Fruit fly (Drosophila melanogaster): ENCODE results near the gene CG16762.
A peak's percentile ranks its signal among the peaks of the same experiment; 100 is the strongest.

Gene CG16762

dm6 chr3L:2468509-2468908 lies 6.9 kb downstream of the CG16762 start (continued):
- no peak for TF ChIP-seq row (GFP tag; IDR thresholded peaks at IDR 0.05)
- no peak for TF ChIP-seq ewg (GFP tag; optimal IDR thresholded peaks at IDR 0.05)
- TF ChIP-seq ap (GFP tag; IDR thresholded peaks at IDR 0.05), result no peak
- TF ChIP-seq oc (tag; optimal IDR thresholded peaks at IDR 0.05), result no peak
- TF ChIP-seq D (optimal IDR thresholded peaks at IDR 0.05), result no peak
- TF ChIP-seq D (GFP tag; optimal IDR thresholded peaks at IDR 0.05), result peak; percentile 32
- no peak for TF ChIP-seq Meics (GFP tag; optimal IDR thresholded peaks at IDR 0.05)
- no peak for TF ChIP-seq crc (GFP tag; optimal IDR thresholded peaks at IDR 0.05)
- TF ChIP-seq tx (GFP tag; optimal IDR thresholded peaks at IDR 0.05), result no peak
- peak in 1 of 3 experiments; percentile 34 for TF ChIP-seq lola (GFP tag; optimal IDR thresholded peaks at IDR 0.05)
- no peak for TF ChIP-seq ham (GFP tag; IDR thresholded peaks at IDR 0.05)
- TF ChIP-seq CG4854 (GFP tag; optimal IDR thresholded peaks at IDR 0.05), result no peak
- no peak for TF ChIP-seq Nf-YA (GFP tag; IDR thresholded peaks at IDR 0.05)
- no peak for TF ChIP-seq CG3995 (GFP tag; optimal IDR thresholded peaks at IDR 0.05)
- no peak for TF ChIP-seq cwo (GFP tag; optimal IDR thresholded peaks at IDR 0.05)
- TF ChIP-seq CG6683 (GFP tag; optimal IDR thresholded peaks at IDR 0.05), result no peak
- peak; percentile 79 for TF ChIP-seq Blimp-1 (GFP tag; optimal IDR thresholded peaks at IDR 0.05)
- no peak for TF ChIP-seq CG14860 (GFP tag; IDR thresholded peaks at IDR 0.05; ENCODE audit: partially characterized antibody)
- no peak for TF ChIP-seq lab (GFP tag; optimal IDR thresholded peaks at IDR 0.05)
- TF ChIP-seq CG1529 (GFP tag; optimal IDR thresholded peaks at IDR 0.05), result no peak
- no peak for TF ChIP-seq dm (GFP tag; optimal IDR thresholded peaks at IDR 0.05)
- TF ChIP-seq YL-1 (GFP tag; optimal IDR thresholded peaks at IDR 0.05), result no peak
- no peak for TF ChIP-seq CG5180 (GFP tag; optimal IDR thresholded peaks at IDR 0.05)
- no peak for TF ChIP-seq Drgx (GFP tag; IDR thresholded peaks at IDR 0.05)
- TF ChIP-seq CG1792 (GFP tag; optimal IDR thresholded peaks at IDR 0.05), result no peak
- TF ChIP-seq Tbp (GFP tag; optimal IDR thresholded peaks at IDR 0.05), result no peak
- TF ChIP-seq CG9727 (GFP tag; optimal IDR thresholded peaks at IDR 0.05), result peak; percentile 65
- TF ChIP-seq Dref (GFP tag; IDR thresholded peaks at IDR 0.05), result no peak
- no peak for TF ChIP-seq Gsc (GFP tag; IDR thresholded peaks at IDR 0.05)
- TF ChIP-seq amos (GFP tag; IDR thresholded peaks at IDR 0.05; ENCODE audit: partially characterized antibody), result no peak
- TF ChIP-seq zen (tag; optimal IDR thresholded peaks at IDR 0.05), result no peak
- TF ChIP-seq Side (GFP tag; optimal IDR thresholded peaks at IDR 0.05), result no peak
- TF ChIP-seq CG16779 (GFP tag; IDR thresholded peaks at IDR 0.05), result no peak
- TF ChIP-seq gsb (GFP tag; IDR thresholded peaks at IDR 0.05), result no peak
- no peak for TF ChIP-seq B-H1 (GFP tag; IDR thresholded peaks at IDR 0.05)
- peak; percentile 73 for TF ChIP-seq Med (GFP tag)
- TF ChIP-seq CG15479 (GFP tag; optimal IDR thresholded peaks at IDR 0.05), result no peak
- peak; percentile 40 for TF ChIP-seq CG15601 (tag; optimal IDR thresholded peaks at IDR 0.05)
- TF ChIP-seq Spps (tag; optimal IDR thresholded peaks at IDR 0.05), result no peak
- peak; percentile 62 for TF ChIP-seq CG6254 (GFP tag; optimal IDR thresholded peaks at IDR 0.05)
- no peak for TF ChIP-seq CG6654 (GFP tag; optimal IDR thresholded peaks at IDR 0.05)
- no peak for TF ChIP-seq Dfd (GFP tag; optimal IDR thresholded peaks at IDR 0.05)
- TF ChIP-seq crp (GFP tag; optimal IDR thresholded peaks at IDR 0.05), result no peak
- TF ChIP-seq twi (tag; optimal IDR thresholded peaks at IDR 0.05), result peak; percentile 28
- TF ChIP-seq Sry-β (GFP tag; optimal IDR thresholded peaks at IDR 0.05), result peak; percentile 68
- no peak for TF ChIP-seq Fer2 (tag; optimal IDR thresholded peaks at IDR 0.05)
- peak; percentile 37 for TF ChIP-seq CG2875 (GFP tag; optimal IDR thresholded peaks at IDR 0.05)
- no peak for TF ChIP-seq MESR4 (GFP tag; optimal IDR thresholded peaks at IDR 0.05)
- TF ChIP-seq grau (tag; optimal IDR thresholded peaks at IDR 0.05), result no peak
- TF ChIP-seq E2f2 (GFP tag; IDR thresholded peaks at IDR 0.05), result no peak
- no peak for TF ChIP-seq psq (GFP tag; optimal IDR thresholded peaks at IDR 0.05)
